Fruit fly (Drosophila melanogaster) whole organism, embryonic: Measurements from ENCODE around the gene heph.
A peak's percentile ranks its signal among the peaks of the same experiment; 100 is the strongest.

Experiments
- Adf1 ChIP-seq: fragments of 200-800 bp; sonication (Bioruptor generic); IDR thresholded peaks from 2 replicates; pipeline ENCODE4 v1.3.6; 2022; ENCODE audit warnings: missing biosample characterization, missing genetic modification characterization
- Antp ChIP-seq: fragments of 200-800 bp; sonication (Bioruptor generic); optimal IDR thresholded peaks from 3 replicates; lab custom pipeline; 2016; ENCODE audit warnings: missing biosample characterization, missing genetic modification characterization
- B-H2 ChIP-seq: fragments of 200-800 bp; sonication (Bioruptor generic); optimal IDR thresholded peaks from 2 replicates; lab custom pipeline; 2018; ENCODE audit warnings: missing biosample characterization, mild to moderate bottlenecking, missing genetic modification characterization
- CG10462 ChIP-seq: fragments of 200-800 bp; sonication (Bioruptor generic); optimal IDR thresholded peaks from 2 replicates; lab custom pipeline; 2016; ENCODE audit warnings: missing biosample characterization, missing genetic modification characterization
- CG11085 ChIP-seq: fragments of 200-800 bp; sonication (Bioruptor generic); IDR thresholded peaks from 2 replicates; pipeline ENCODE4 v1.3.6; 2022; ENCODE audit warnings: missing biosample characterization, missing genetic modification characterization
- CG11696 ChIP-seq: fragments of 200-800 bp; sonication (Bioruptor generic); IDR thresholded peaks from 2 replicates; pipeline ENCODE4 v1.3.6; 2022; ENCODE audit warnings: missing biosample characterization, missing genetic modification characterization
- CG11723 ChIP-seq: fragments of 200-800 bp; sonication (Bioruptor generic); optimal IDR thresholded peaks from 2 replicates; lab custom pipeline; 2017; ENCODE audit warnings: missing biosample characterization, mild to moderate bottlenecking, missing genetic modification characterization
- CG14441 ChIP-seq: fragments of 200-800 bp; sonication (Bioruptor generic); IDR thresholded peaks from 2 replicates; pipeline ENCODE4 v1.3.6; 2022; ENCODE audit warnings: missing biosample characterization, missing genetic modification characterization
- CG17361 ChIP-seq: fragments of 200-800 bp; sonication (Bioruptor generic); IDR thresholded peaks from 3 replicates; pipeline ENCODE4 v1.3.6; 2022; ENCODE audit warnings: missing biosample characterization, missing genetic modification characterization
- CG17385 ChIP-seq: fragments of 200-800 bp; sonication (Bioruptor generic); optimal IDR thresholded peaks from 3 replicates; lab custom pipeline; 2018; ENCODE audit warnings: missing biosample characterization, mild to moderate bottlenecking, missing genetic modification characterization
- CG17612 ChIP-seq: fragments of 200-800 bp; sonication (Bioruptor generic); IDR thresholded peaks from 2 replicates; pipeline ENCODE4 v1.3.6; 2022; ENCODE audit warnings: missing biosample characterization, missing genetic modification characterization
- CG2116 ChIP-seq: fragments of 200-800 bp; sonication (Bioruptor generic); optimal IDR thresholded peaks from 3 replicates; lab custom pipeline; 2018; ENCODE audit warnings: missing biosample characterization, mild to moderate bottlenecking, missing genetic modification characterization
- CG31224 ChIP-seq: fragments of 200-800 bp; sonication (Bioruptor generic); IDR thresholded peaks from 2 replicates; pipeline ENCODE4 v1.3.6; 2022; ENCODE audit warnings: missing biosample characterization, missing genetic modification characterization
- CG6683 ChIP-seq: fragments of 200-800 bp; sonication (Bioruptor generic); optimal IDR thresholded peaks from 2 replicates; lab custom pipeline; 2017; ENCODE audit warnings: missing biosample characterization, mild to moderate bottlenecking, missing genetic modification characterization, missing genetic modification reagents
- CG7745 ChIP-seq: fragments of 200-800 bp; sonication (Bioruptor generic); optimal IDR thresholded peaks from 2 replicates; lab custom pipeline; 2018; ENCODE audit warnings: missing biosample characterization, mild to moderate bottlenecking, missing genetic modification characterization, moderate library complexity
- CG7963 ChIP-seq: fragments of 200-800 bp; sonication (Bioruptor generic); IDR thresholded peaks from 3 replicates; pipeline ENCODE4 v1.3.6; 2022; ENCODE audit warnings: missing biosample characterization, missing genetic modification characterization; ENCODE audit not compliant: partially characterized antibody
- CG8089 ChIP-seq: fragments of 200-800 bp; sonication (Bioruptor generic); optimal IDR thresholded peaks from 3 replicates; lab custom pipeline; 2016; ENCODE audit warnings: missing biosample characterization, missing genetic modification characterization
- CG8388 ChIP-seq: fragments of 200-800 bp; sonication (Bioruptor generic); optimal IDR thresholded peaks from 2 replicates; lab custom pipeline; 2019; ENCODE audit warnings: missing biosample characterization, mild to moderate bottlenecking, missing genetic modification characterization, moderate library complexity
- CG9932 ChIP-seq: fragments of 200-800 bp; sonication (Bioruptor generic); IDR thresholded peaks from 2 replicates; pipeline ENCODE4 v1.3.6; 2022; ENCODE audit warnings: missing biosample characterization, missing genetic modification characterization
- D ChIP-seq, 2 experiments: fragments of 200-800 bp in 1 of 2; fragments of >200 bp in 1 of 2; sonication (Bioruptor generic) in 1 of 2; optimal IDR thresholded peaks; 2 replicates in 1 of 2; 3 replicates in 1 of 2; lab custom pipeline; 2017; ENCODE audit warnings: mild to moderate bottlenecking in 1 of 2, missing biosample characterization in 1 of 2, missing genetic modification characterization in 1 of 2, missing genetic modification reagents in 1 of 2
- Deaf1 ChIP-seq: fragments of 200-800 bp; optimal IDR thresholded peaks from 3 replicates; lab custom pipeline; 2019; ENCODE audit warnings: missing biosample characterization, mild to moderate bottlenecking, missing genetic modification characterization, moderate library complexity
- Dip2 ChIP-seq: fragments of 200-800 bp; sonication (Bioruptor generic); IDR thresholded peaks from 2 replicates; pipeline ENCODE4 v1.3.6; 2022; ENCODE audit warnings: missing biosample characterization, missing genetic modification characterization
- Dp ChIP-seq: fragments of 200-800 bp; sonication (Bioruptor generic); optimal IDR thresholded peaks from 2 replicates; lab custom pipeline; 2018; ENCODE audit warnings: missing biosample characterization, mild to moderate bottlenecking, missing genetic modification characterization, moderate library complexity
- Dref ChIP-seq: fragments of 200-800 bp; sonication (Bioruptor generic); IDR thresholded peaks from 2 replicates; pipeline ENCODE4 v1.3.6; 2022; ENCODE audit warnings: missing biosample characterization, missing genetic modification characterization
- Ets97D ChIP-seq: fragments of 200-800 bp; sonication (Bioruptor generic); optimal IDR thresholded peaks from 3 replicates; lab custom pipeline; 2016; ENCODE audit warnings: missing biosample characterization, missing genetic modification characterization
- HLH3B ChIP-seq: fragments of 200-800 bp; sonication (Bioruptor generic); IDR thresholded peaks from 2 replicates; pipeline ENCODE4 v1.3.6; 2022; ENCODE audit warnings: missing biosample characterization, missing genetic modification characterization
- HmgZ ChIP-seq: fragments of 200-800 bp; sonication (Bioruptor generic); optimal IDR thresholded peaks from 2 replicates; lab custom pipeline; 2018; ENCODE audit warnings: missing biosample characterization, mild to moderate bottlenecking, missing genetic modification characterization
- MBD-R2 ChIP-seq: fragments of 200-800 bp; sonication (Bioruptor generic); IDR thresholded peaks from 2 replicates; pipeline ENCODE4 v1.3.6; 2022; ENCODE audit warnings: missing biosample characterization, missing genetic modification characterization
- Med ChIP-seq: fragments of 200-800 bp; sonication (Bioruptor generic); peaks from one replicate; lab custom pipeline; 2016; ENCODE audit warnings: missing biosample characterization, missing genetic modification characterization, mild to moderate bottlenecking, inconsistent platforms, moderate library complexity
- Oaz ChIP-seq: fragments of 200-800 bp; sonication (Bioruptor generic); IDR thresholded peaks from 2 replicates; pipeline ENCODE4 v1.3.6; 2022; ENCODE audit warnings: missing biosample characterization, missing genetic modification characterization
- Side ChIP-seq: fragments of 200-800 bp; sonication (Bioruptor generic); optimal IDR thresholded peaks from 2 replicates; lab custom pipeline; 2016; ENCODE audit warnings: missing biosample characterization, missing genetic modification characterization
- caup ChIP-seq: fragments of 200-800 bp; sonication (Bioruptor generic); optimal IDR thresholded peaks from 3 replicates; lab custom pipeline; 2017; ENCODE audit warnings: missing biosample characterization, mild to moderate bottlenecking, missing genetic modification characterization, moderate library complexity; ENCODE audit not compliant: severe bottlenecking
- chinmo ChIP-seq: fragments of 200-800 bp; sonication (Bioruptor generic); IDR thresholded peaks from 4 replicates; pipeline ENCODE4 v1.3.6; 2022; ENCODE audit warnings: missing biosample characterization, missing genetic modification characterization; ENCODE audit not compliant: partially characterized antibody
- ci ChIP-seq: fragments of 200-800 bp; sonication (Bioruptor generic); IDR thresholded peaks from 3 replicates; pipeline ENCODE4 v1.3.6; 2022; ENCODE audit warnings: missing biosample characterization, missing genetic modification characterization
- croc ChIP-seq: fragments of 200-800 bp; sonication (Bioruptor generic); conservative IDR thresholded peaks from 3 replicates; pipeline ENCODE4 v1.3.6; 2022; ENCODE audit warnings: missing biosample characterization, missing genetic modification characterization
- dan ChIP-seq: fragments of 200-800 bp; sonication (Bioruptor generic); IDR thresholded peaks from 2 replicates; pipeline ENCODE4 v1.3.6; 2022; ENCODE audit warnings: missing biosample characterization, missing genetic modification characterization
- eyg ChIP-seq: fragments of 200-800 bp; sonication (Bioruptor generic); optimal IDR thresholded peaks from 3 replicates; lab custom pipeline; 2016; ENCODE audit warnings: missing biosample characterization, missing genetic modification characterization
- gce ChIP-seq: fragments of 200-800 bp; sonication (Bioruptor generic); IDR thresholded peaks from 3 replicates; pipeline ENCODE4 v1.3.6; 2022; ENCODE audit warnings: missing biosample characterization, missing genetic modification characterization
- hbn ChIP-seq: fragments of 200-800 bp; sonication (Bioruptor generic); IDR thresholded peaks from 2 replicates; pipeline ENCODE4 v1.3.6; 2022; ENCODE audit warnings: missing biosample characterization, missing genetic modification characterization; ENCODE audit not compliant: partially characterized antibody
- her ChIP-seq: fragments of 200-800 bp; sonication (Bioruptor generic); optimal IDR thresholded peaks from 2 replicates; lab custom pipeline; 2016; ENCODE audit warnings: missing biosample characterization, missing genetic modification characterization
- inv ChIP-seq: fragments of 200-800 bp; sonication (Bioruptor generic); IDR thresholded peaks from 2 replicates; pipeline ENCODE4 v1.3.6; 2022; ENCODE audit warnings: missing biosample characterization, missing genetic modification characterization; ENCODE audit not compliant: partially characterized antibody
- jing ChIP-seq: fragments of 200-800 bp; sonication (Bioruptor generic); optimal IDR thresholded peaks from 2 replicates; lab custom pipeline; 2018; ENCODE audit warnings: missing biosample characterization, mild to moderate bottlenecking, missing genetic modification characterization
- kni ChIP-seq: fragments of 200-800 bp; sonication (Bioruptor generic); optimal IDR thresholded peaks from 3 replicates; lab custom pipeline; 2017; ENCODE audit warnings: mild to moderate bottlenecking, missing biosample characterization, missing genetic modification reagents, missing genetic modification characterization
- onecut ChIP-seq: fragments of 200-800 bp; sonication (Bioruptor generic); IDR thresholded peaks from 2 replicates; pipeline ENCODE4 v1.3.6; 2022; ENCODE audit warnings: missing biosample characterization, missing genetic modification characterization
- otp ChIP-seq: fragments of 200-800 bp; sonication (Bioruptor generic); IDR thresholded peaks from 3 replicates; pipeline ENCODE4, ENCODE4 v1.3.6; 2022; ENCODE audit warnings: missing biosample characterization, missing genetic modification characterization
- pnt ChIP-seq: fragments of 200-800 bp; sonication (Bioruptor generic); optimal IDR thresholded peaks from 3 replicates; lab custom pipeline; 2016; ENCODE audit warnings: missing biosample characterization, missing genetic modification characterization
- schlank ChIP-seq: fragments of 200-800 bp; sonication (Bioruptor generic); optimal IDR thresholded peaks from 2 replicates; lab custom pipeline; 2018; ENCODE audit warnings: missing biosample characterization, mild to moderate bottlenecking, missing genetic modification characterization
- shn ChIP-seq: fragments of 200-800 bp; sonication (Bioruptor generic); optimal IDR thresholded peaks from 3 replicates; lab custom pipeline; 2016; ENCODE audit warnings: missing biosample characterization, missing genetic modification characterization
- unpg ChIP-seq: fragments of 200-800 bp; sonication (Bioruptor generic); optimal IDR thresholded peaks from 3 replicates; lab custom pipeline; 2018; ENCODE audit warnings: missing biosample characterization, mild to moderate bottlenecking, missing genetic modification characterization, moderate library complexity
- vvl ChIP-seq: fragments of 200-800 bp; sonication (Bioruptor generic); IDR thresholded peaks from 2 replicates; pipeline ENCODE4 v1.3.6; 2022; ENCODE audit warnings: missing biosample characterization, missing genetic modification characterization
- wek ChIP-seq: fragments of 200-800 bp; sonication (Bioruptor generic); optimal IDR thresholded peaks from 3 replicates; lab custom pipeline; 2018; ENCODE audit warnings: missing biosample characterization, mild to moderate bottlenecking, missing genetic modification characterization, moderate library complexity
- z ChIP-seq: fragments of 200-800 bp; sonication (Bioruptor generic); IDR thresholded peaks from 3 replicates; pipeline ENCODE4 v1.3.6; 2022; ENCODE audit warnings: missing biosample characterization, missing genetic modification characterization

Gene heph

DNA sequence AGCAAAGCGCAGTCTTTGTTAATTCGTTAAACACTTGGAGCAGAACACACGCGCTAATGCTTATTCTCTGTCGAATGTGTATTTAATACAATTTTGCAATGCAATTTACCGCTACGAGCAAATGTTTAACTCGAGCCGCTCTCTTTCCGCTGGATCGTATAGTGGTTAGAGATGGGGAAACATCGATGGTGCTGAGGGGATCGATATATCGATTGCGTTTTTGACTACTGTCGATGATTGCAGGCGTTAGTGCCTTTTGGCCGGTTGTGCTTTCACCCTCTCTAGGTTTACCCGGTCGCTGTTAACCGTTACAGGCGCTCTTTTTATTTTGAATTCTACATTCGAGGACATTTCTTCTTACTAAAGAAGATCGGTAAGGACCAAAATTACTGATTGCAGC is 29.7 kb downstream of the heph start (continued):
- peak; percentile 91 for TF ChIP-seq hbn (GFP tag; lab: Robert Waterston, UW)
- no peak for TF ChIP-seq HLH3B (GFP tag; lab: Robert Waterston, UW)
- peak; percentile 97 for TF ChIP-seq chinmo (GFP tag; lab: Robert Waterston, UW)
- no peak for TF ChIP-seq CG8388 (GFP tag; lab: Kevin White, UChicago)
- TF ChIP-seq HmgZ, result peak; percentile 38
- peak; percentile 42 for TF ChIP-seq vvl (GFP tag; lab: Robert Waterston, UW)
- TF ChIP-seq CG17385 (GFP tag; lab: Kevin White, UChicago), result no peak
- TF ChIP-seq CG2116 (GFP tag; lab: Kevin White, UChicago), result peak; percentile 57
- peak; percentile 66 for TF ChIP-seq MBD-R2
- TF ChIP-seq gce, result no peak
- no peak for TF ChIP-seq schlank (tag; lab: Kevin White, UChicago)
- TF ChIP-seq eyg (GFP tag; lab: Kevin White, UChicago), result no peak
- peak; percentile 42; the same call in 1 of the 2 replicates for TF ChIP-seq onecut
- TF ChIP-seq Oaz (GFP tag; lab: Robert Waterston, UW), result no peak
- TF ChIP-seq jing, result no peak
- TF ChIP-seq Med, result peak; percentile 89
- no peak for TF ChIP-seq CG14441
- TF ChIP-seq Side (GFP tag; lab: Kevin White, UChicago), result no peak
- no peak for TF ChIP-seq CG10462
- TF ChIP-seq CG17612 (GFP tag; lab: Robert Waterston, UW), result no peak
- TF ChIP-seq caup (GFP tag; lab: Kevin White, UChicago), result no peak
- peak; percentile 66 for TF ChIP-seq Ets97D (GFP tag; lab: Kevin White, UChicago)
- TF ChIP-seq B-H2, result peak; percentile 31
- no peak for TF ChIP-seq CG11085 (GFP tag; lab: Robert Waterston, UW)
- TF ChIP-seq inv (GFP tag; lab: Robert Waterston, UW), result peak; percentile 93
- TF ChIP-seq Adf1 (GFP tag; lab: Robert Waterston, UW), result no peak
- TF ChIP-seq CG11723 (GFP tag; lab: Kevin White, UChicago), result no peak
- no peak for TF ChIP-seq shn
- TF ChIP-seq ci (GFP tag; lab: Robert Waterston, UW), result no peak; the same call in 2 of the 3 replicates
- no peak for TF ChIP-seq croc (GFP tag; lab: Robert Waterston, UW)
- no peak for TF ChIP-seq pnt (GFP tag; lab: Kevin White, UChicago)
- no peak for TF ChIP-seq Antp (GFP tag; lab: Kevin White, UChicago)
- no peak for TF ChIP-seq CG6683 (GFP tag; lab: Kevin White, UChicago)
- no peak for TF ChIP-seq D (optimal IDR thresholded peaks at IDR 0.05; lab: Kevin White, UChicago)
- TF ChIP-seq D (GFP tag; optimal IDR thresholded peaks at IDR 0.05; lab: Kevin White, UChicago), result no peak
- TF ChIP-seq CG9932 (GFP tag; lab: Robert Waterston, UW), result peak; percentile 55; the same call in 1 of the 2 replicates
- no peak for TF ChIP-seq otp (GFP tag; lab: Robert Waterston, UW)
- no peak for TF ChIP-seq Dip2 (GFP tag; lab: Robert Waterston, UW)
- no peak for TF ChIP-seq CG31224 (GFP tag; lab: Robert Waterston, UW)
- peak; percentile 79 for TF ChIP-seq Dp (GFP tag; lab: Kevin White, UChicago)
- peak; percentile 21 for TF ChIP-seq Deaf1 (tag; lab: Kevin White, UChicago)
- no peak for TF ChIP-seq unpg (GFP tag; lab: Kevin White, UChicago)
- TF ChIP-seq her (GFP tag; lab: Kevin White, UChicago), result peak; percentile 40
- peak; percentile 94 for TF ChIP-seq CG7963
- no peak for TF ChIP-seq CG11696 (GFP tag; lab: Robert Waterston, UW)
- TF ChIP-seq CG7745 (tag; lab: Kevin White, UChicago), result no peak
- TF ChIP-seq kni (GFP tag; lab: Kevin White, UChicago), result no peak
- no peak for TF ChIP-seq CG8089 (GFP tag; lab: Kevin White, UChicago)
- TF ChIP-seq wek (GFP tag; lab: Kevin White, UChicago), result no peak
- TF ChIP-seq CG17361, result no peak
- TF ChIP-seq z (GFP tag; lab: Robert Waterston, UW), result no peak
- TF ChIP-seq dan (GFP tag; lab: Robert Waterston, UW), result no peak
- peak; percentile 98 for TF ChIP-seq Dref
